Fruit fly (Drosophila melanogaster) Kc167 (cell line): ENCODE measurements around the gene CG9733.

Experiments used
- Myc ChIP-seq: fragments of >200 bp; optimal IDR thresholded peaks from 2 replicates; lab custom pipeline; 2017; ENCODE audit warnings: missing external identifiers
- Sin3A ChIP-seq: fragments of >200 bp; optimal IDR thresholded peaks from 2 replicates; lab custom pipeline; 2018; ENCODE audit warnings: missing external identifiers
- h ChIP-seq: fragments of >200 bp; optimal IDR thresholded peaks from 3 replicates; lab custom pipeline; 2018; ENCODE audit warnings: missing external identifiers
- insv ChIP-seq: fragments of >200 bp; optimal IDR thresholded peaks from 3 replicates; lab custom pipeline; 2018; ENCODE audit warnings: missing external identifiers
- psq ChIP-seq: fragments of >200 bp; optimal IDR thresholded peaks from 2 replicates; lab custom pipeline; 2017; ENCODE audit warnings: missing external identifiers
- ttk ChIP-seq: sonication (Bioruptor generic); optimal IDR thresholded peaks from 2 replicates; lab custom pipeline; 2017; ENCODE audit warnings: missing external identifiers

Gene CG9733

DNA sequence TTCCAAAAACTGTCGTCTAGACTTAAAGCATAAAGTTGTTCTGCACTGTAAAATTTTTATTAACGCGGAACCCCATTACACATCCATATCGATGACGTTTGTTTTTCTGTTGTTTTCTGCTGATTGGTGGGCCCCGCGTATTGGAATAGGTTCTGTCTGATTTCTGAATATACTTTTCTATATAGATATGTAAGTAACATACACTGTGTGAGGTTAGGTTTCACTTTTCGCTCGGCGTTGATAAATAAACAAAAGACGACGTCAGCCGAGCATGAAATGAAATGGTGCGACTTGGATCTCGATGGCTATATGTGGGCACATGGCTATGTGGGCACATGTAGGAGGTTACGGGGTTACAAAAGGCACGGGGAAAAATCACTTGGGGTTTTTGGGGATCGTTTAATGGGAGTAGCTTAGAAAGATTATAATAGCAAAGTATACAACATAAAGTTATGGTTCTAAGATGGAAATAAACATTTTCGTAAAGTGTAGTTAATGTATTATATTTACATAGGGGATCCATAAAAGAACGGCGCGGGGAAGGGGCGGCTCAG, 36.6 kb upstream of the CG9733 start:
- TF ChIP-seq insv (lab: Kevin White, UChicago) (no peak), psq (lab: Kevin White, UChicago) (no peak), Sin3A (lab: Kevin White, UChicago) (no peak), ttk (no peak), h (no peak), Myc (lab: Kevin White, UChicago) (no peak)

DNA sequence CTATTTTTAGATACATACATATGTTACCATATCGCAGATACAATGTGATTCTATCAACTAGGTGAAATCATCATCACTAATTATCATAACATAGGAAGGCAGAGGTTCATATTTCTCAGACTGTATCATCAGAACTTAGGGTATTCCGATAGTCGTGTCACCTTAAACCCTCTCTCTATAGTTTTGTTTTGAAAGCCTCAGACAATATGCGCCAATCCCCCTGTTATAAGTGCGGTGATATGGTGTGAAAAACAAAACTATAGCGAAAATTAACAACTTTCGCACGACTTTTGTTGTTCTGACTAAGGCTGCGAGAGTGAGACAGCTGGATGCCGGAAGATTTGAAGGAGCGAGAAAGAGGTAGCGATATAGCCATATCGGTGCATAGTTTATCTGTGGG, 36.0 kb upstream of the CG9733 start:
- TF ChIP-seq psq (lab: Kevin White, UChicago) = no peak
- no peak for TF ChIP-seq h
- no peak for TF ChIP-seq ttk
- TF ChIP-seq Sin3A (lab: Kevin White, UChicago) = no peak
- no peak for TF ChIP-seq Myc (lab: Kevin White, UChicago)
- TF ChIP-seq insv (lab: Kevin White, UChicago) = no peak

dm6 chr3R:30281345-30282133, 35.0 kb upstream of the CG9733 start:
- TF ChIP-seq h (no peak), Sin3A (lab: Kevin White, UChicago) (no peak), psq (lab: Kevin White, UChicago) (no peak), Myc (lab: Kevin White, UChicago) (no peak), ttk (no peak), insv (lab: Kevin White, UChicago) (no peak)

DNA sequence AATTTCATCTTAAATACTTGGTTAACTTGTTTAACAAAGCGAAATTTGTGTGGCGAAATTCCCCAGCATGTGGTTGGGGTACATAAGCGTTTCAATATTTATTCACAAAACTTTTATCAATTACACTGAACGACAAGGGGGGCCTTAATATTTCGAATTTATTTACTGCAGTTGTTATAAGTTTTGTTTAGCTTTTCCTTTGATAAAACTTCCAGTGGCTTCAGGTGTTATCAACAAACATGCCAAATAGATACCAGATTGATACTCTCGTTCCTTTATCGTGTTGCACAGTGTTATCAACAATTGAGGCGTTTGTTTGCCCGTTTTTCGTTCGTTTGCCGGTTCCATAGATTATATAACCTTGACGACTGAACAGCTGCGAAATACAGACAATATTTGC, 33.8 kb upstream of the CG9733 start:
- TF ChIP-seq Sin3A (lab: Kevin White, UChicago) (no peak), insv (lab: Kevin White, UChicago) (no peak), psq (lab: Kevin White, UChicago) (no peak), Myc (lab: Kevin White, UChicago) (no peak)

DNA sequence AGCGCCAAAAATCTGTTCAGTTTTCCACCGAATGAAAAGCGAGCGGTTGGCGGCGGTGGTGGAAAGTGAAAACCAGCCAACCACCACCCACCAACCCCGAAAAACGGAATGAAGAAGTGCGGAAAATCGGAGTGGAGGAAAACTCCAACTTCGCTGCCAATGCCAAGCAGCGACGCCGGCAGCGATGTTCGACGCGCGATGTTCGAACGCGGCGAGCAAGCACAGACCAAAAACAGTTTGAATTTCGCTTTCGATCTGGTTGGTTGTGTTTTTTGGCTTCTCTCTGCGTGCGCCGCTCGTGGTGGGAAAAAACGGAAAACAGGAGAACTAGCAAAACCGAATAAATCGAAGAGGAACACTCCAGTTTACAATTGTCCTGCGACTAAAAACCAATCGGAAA, 31.2 kb upstream of the CG9733 start, which contains the start of gene heca:
heca (plus strand) TSS at position 233 of the 400 bp plus-strand sequence.
- TF ChIP-seq Sin3A (lab: Kevin White, UChicago) = no peak
- TF ChIP-seq h = no peak
- no peak for TF ChIP-seq Myc (lab: Kevin White, UChicago)
- TF ChIP-seq psq (lab: Kevin White, UChicago) = no peak
- no peak for TF ChIP-seq insv (lab: Kevin White, UChicago)
- TF ChIP-seq ttk = no peak

- no peak for TF ChIP-seq psq (lab: Kevin White, UChicago)
- no peak for TF ChIP-seq h
- no peak for TF ChIP-seq Myc (lab: Kevin White, UChicago)
- TF ChIP-seq insv (lab: Kevin White, UChicago) = no peak
- no peak for TF ChIP-seq Sin3A (lab: Kevin White, UChicago)
- TF ChIP-seq ttk = no peak
Observed at dm6 chr3R:30276482-30277282, 30.2 kb upstream of the CG9733 start.

DNA sequence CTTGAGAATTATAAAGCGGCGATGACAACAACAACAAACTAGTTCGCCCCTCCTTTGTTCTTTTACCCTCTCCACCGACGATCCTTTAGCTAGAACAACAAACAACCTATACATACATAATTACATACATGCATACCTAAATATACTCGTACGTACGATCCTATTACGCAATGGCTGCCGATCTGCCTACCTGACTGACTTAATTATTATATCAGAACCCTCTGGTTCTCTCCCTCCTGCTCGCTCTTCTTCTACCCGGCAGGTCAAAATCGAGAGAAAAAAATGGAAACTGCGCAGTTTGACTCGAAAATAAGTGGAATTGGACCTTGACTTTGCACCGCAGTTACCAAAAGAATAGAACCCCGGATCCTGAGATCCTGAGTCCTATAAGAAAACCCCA, 29.5 kb upstream of the CG9733 start:
- TF ChIP-seq Sin3A (lab: Kevin White, UChicago) (no peak), h (no peak), insv (lab: Kevin White, UChicago) (no peak), ttk (no peak), psq (lab: Kevin White, UChicago) (no peak), Myc (lab: Kevin White, UChicago) (no peak)

- TF ChIP-seq psq (lab: Kevin White, UChicago) = no peak
- no peak for TF ChIP-seq insv (lab: Kevin White, UChicago)
- TF ChIP-seq Myc (lab: Kevin White, UChicago) = no peak
- no peak for TF ChIP-seq Sin3A (lab: Kevin White, UChicago)
- no peak for TF ChIP-seq h
- no peak for TF ChIP-seq ttk
Observed at dm6 chr3R:30273898-30274297, 27.4 kb upstream of the CG9733 start.

DNA sequence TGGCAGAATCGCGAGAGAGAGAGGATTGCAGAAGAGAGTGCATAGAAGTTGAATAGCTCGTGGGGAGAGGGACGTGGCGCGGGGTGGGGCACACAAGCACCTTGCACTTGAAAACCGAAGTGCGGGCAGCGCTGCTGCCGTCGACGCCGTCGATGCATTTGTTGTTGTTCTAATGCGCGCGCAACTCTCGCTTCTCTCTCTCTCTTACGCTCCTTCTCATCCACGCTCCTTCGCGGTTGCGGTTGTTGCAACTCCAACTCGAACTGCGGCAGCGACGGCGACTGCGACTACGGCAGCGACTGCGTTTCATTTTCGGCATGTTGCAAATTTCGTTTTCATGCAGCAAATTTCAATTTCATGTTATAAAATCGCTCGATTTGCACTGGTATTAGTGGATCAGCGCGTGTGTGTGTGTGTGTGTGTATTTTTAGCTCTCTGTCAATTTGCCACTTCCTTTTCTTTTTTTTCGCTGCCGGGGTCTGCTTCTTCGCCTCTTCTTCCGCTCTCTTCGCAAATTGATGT, 26.4 kb upstream of the CG9733 start:
- TF ChIP-seq Myc (lab: Kevin White, UChicago) (no peak), insv (lab: Kevin White, UChicago) (no peak), ttk (no peak), h (no peak), psq (lab: Kevin White, UChicago) (no peak), Sin3A (lab: Kevin White, UChicago) (no peak)

dm6 chr3R:30272176-30272857, 25.8 kb upstream of the CG9733 start:
- TF ChIP-seq psq (lab: Kevin White, UChicago) = no peak
- TF ChIP-seq Myc (lab: Kevin White, UChicago) = no peak
- no peak for TF ChIP-seq Sin3A (lab: Kevin White, UChicago)
- TF ChIP-seq insv (lab: Kevin White, UChicago) = no peak
- TF ChIP-seq ttk = no peak
- no peak for TF ChIP-seq h

dm6 chr3R:30271120-30271467, 24.6 kb upstream of the CG9733 start:
- TF ChIP-seq Myc (lab: Kevin White, UChicago) = no peak
